Fruit fly (Drosophila melanogaster) whole organism, adult: ENCODE data around the gene CG12640.

Source experiments
- CG11617 ChIP-seq: fragments of 200-800 bp; sonication (Bioruptor generic); optimal IDR thresholded peaks from 2 replicates; lab custom pipeline; 2017; ENCODE audit warnings: mild to moderate bottlenecking, missing biosample characterization, missing genetic modification reagents, missing genetic modification characterization
- CG12768 ChIP-seq: fragments of 200-800 bp; sonication (Bioruptor generic); optimal IDR thresholded peaks from 2 replicates; lab custom pipeline; 2017; ENCODE audit warnings: missing biosample characterization, missing genetic modification characterization, mild to moderate bottlenecking, moderate library complexity, missing genetic modification reagents
- CG14711 ChIP-seq: fragments of 200-800 bp; sonication (Bioruptor generic); optimal IDR thresholded peaks from 2 replicates; lab custom pipeline; 2018; ENCODE audit warnings: missing biosample characterization, mild to moderate bottlenecking, missing genetic modification characterization, moderate library complexity
- CG33017 ChIP-seq: fragments of 200-800 bp; sonication (Bioruptor generic); optimal IDR thresholded peaks from 2 replicates; lab custom pipeline; 2018; ENCODE audit warnings: missing biosample characterization, mild to moderate bottlenecking, missing genetic modification characterization, moderate library complexity
- CG7045 ChIP-seq: fragments of 200-800 bp; sonication (Bioruptor generic); optimal IDR thresholded peaks from 2 replicates; lab custom pipeline; 2017; ENCODE audit warnings: missing biosample characterization, mild to moderate bottlenecking, missing genetic modification characterization
- Crg-1 ChIP-seq: fragments of 200-800 bp; sonication (Bioruptor generic); optimal IDR thresholded peaks from 2 replicates; lab custom pipeline; 2016; ENCODE audit warnings: missing biosample characterization, missing genetic modification characterization
- Hr96 ChIP-seq: fragments of 200-800 bp; sonication (Bioruptor generic); optimal IDR thresholded peaks from 2 replicates; lab custom pipeline; 2016; ENCODE audit warnings: missing biosample characterization, missing genetic modification characterization
- Mnt ChIP-seq: fragments of 200-800 bp; sonication (Bioruptor generic); optimal IDR thresholded peaks from 2 replicates; lab custom pipeline; 2016; ENCODE audit warnings: missing biosample characterization, mild to moderate bottlenecking, missing genetic modification characterization
- bab1 ChIP-seq: fragments of 200-800 bp; sonication (Bioruptor generic); optimal IDR thresholded peaks from 3 replicates; lab custom pipeline; 2019; ENCODE audit warnings: missing biosample characterization, mild to moderate bottlenecking, missing genetic modification characterization, moderate library complexity
- cic ChIP-seq: fragments of 200-800 bp; sonication (Bioruptor generic); optimal IDR thresholded peaks from 2 replicates; lab custom pipeline; 2017; ENCODE audit warnings: missing biosample characterization, mild to moderate bottlenecking, missing genetic modification characterization, moderate library complexity
- cnc ChIP-seq, 2 experiments: fragments of >200 bp; optimal IDR thresholded peaks; 2 replicates each; lab custom pipeline; 2017
- kay ChIP-seq: fragments of 200-800 bp; sonication (Bioruptor generic); peaks from one replicate; lab custom pipeline; 2016; ENCODE audit warnings: missing biosample characterization, missing genetic modification characterization, borderline replicate concordance
- ovo ChIP-seq: fragments of 200-800 bp; sonication (Bioruptor generic); optimal IDR thresholded peaks from 2 replicates; lab custom pipeline; 2016; ENCODE audit warnings: missing biosample characterization, missing genetic modification characterization
- tj ChIP-seq: fragments of 200-800 bp; sonication (Bioruptor generic); optimal IDR thresholded peaks from 3 replicates; lab custom pipeline; 2017; ENCODE audit warnings: missing biosample characterization, mild to moderate bottlenecking, missing genetic modification characterization, moderate library complexity

DNA sequence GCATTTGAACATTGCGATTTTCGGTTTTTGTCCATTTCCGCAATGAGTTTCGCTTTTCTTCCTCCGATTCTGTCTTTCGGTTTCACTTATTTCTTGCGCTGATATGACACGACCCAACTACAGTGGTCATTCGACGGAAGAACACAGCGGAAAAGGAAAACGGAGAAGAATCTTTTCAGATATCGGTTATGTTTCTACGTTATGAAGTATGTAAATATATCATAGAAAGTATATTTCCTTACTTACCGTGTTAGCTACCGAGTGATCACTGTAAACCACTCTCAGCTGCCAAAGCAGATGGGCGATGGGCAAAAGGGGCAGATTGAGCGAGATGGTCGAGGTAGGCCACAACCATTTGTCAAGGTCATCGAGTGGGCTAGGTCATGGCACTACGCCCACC is 44.9 kb downstream of the CG12640 start:
- no peak for TF ChIP-seq cic (GFP tag; lab: Kevin White, UChicago)
- no peak for TF ChIP-seq tj (GFP tag; lab: Kevin White, UChicago)
- no peak for TF ChIP-seq Mnt (GFP tag; lab: Kevin White, UChicago)
- TF ChIP-seq CG33017: no peak
- peak; percentile 20 for TF ChIP-seq CG14711 (tag; lab: Kevin White, UChicago)
- TF ChIP-seq ovo (GFP tag; lab: Kevin White, UChicago): no peak
- no peak for TF ChIP-seq Hr96 (GFP tag; lab: Kevin White, UChicago)
- peak; percentile 2 for TF ChIP-seq bab1 (GFP tag; lab: Kevin White, UChicago)
- no peak for TF ChIP-seq kay (GFP tag; lab: Kevin White, UChicago)
- TF ChIP-seq CG11617 (GFP tag; lab: Kevin White, UChicago): no peak
- no peak for TF ChIP-seq Crg-1 (GFP tag; lab: Kevin White, UChicago)
- no peak for TF ChIP-seq CG7045 (GFP tag; lab: Kevin White, UChicago)
- no peak for TF ChIP-seq cnc (optimal IDR thresholded peaks at IDR 0.05; lab: Kevin White, UChicago)
- no peak for TF ChIP-seq CG12768 (GFP tag; lab: Kevin White, UChicago)
